Worm (Caenorhabditis elegans) whole organism, young adult: ENCODE results near the gene tmem-218.

Source experiments
- B0261.1 ChIP-seq: sonication (generic microtip); optimal IDR thresholded peaks from 2 replicates; lab custom pipeline; 2016; ENCODE audit warnings: mild to moderate bottlenecking, missing genetic modification characterization, moderate library complexity, missing compliant biosample characterization
- F22D6.2 ChIP-seq: sonication (generic microtip); optimal IDR thresholded peaks from 2 replicates; lab custom pipeline; 2016; ENCODE audit warnings: mild to moderate bottlenecking, missing genetic modification characterization, missing compliant biosample characterization
- F37B4.10 ChIP-seq: fragments of 200-800 bp; sonication (Bioruptor generic); IDR thresholded peaks from 2 replicates; pipeline ENCODE4 v1.3.6; 2022; ENCODE audit warnings: missing genetic modification characterization, missing compliant biosample characterization
- F39B2.1 ChIP-seq: fragments of 200-800 bp; sonication (Bioruptor generic); IDR thresholded peaks from 2 replicates; pipeline ENCODE4 v1.3.6; 2022; ENCODE audit warnings: missing genetic modification reagents, missing genetic modification characterization, missing compliant biosample characterization
- F49E8.2 ChIP-seq: sonication (generic microtip); optimal IDR thresholded peaks from 3 replicates; lab custom pipeline; 2017; ENCODE audit warnings: missing genetic modification characterization, mild to moderate bottlenecking, missing compliant biosample characterization, antibody characterized with exemption, moderate library complexity; ENCODE audit not compliant: insufficient read depth
- F52B5.7 ChIP-seq: sonication (generic microtip); optimal IDR thresholded peaks from 2 replicates; lab custom pipeline; 2016; ENCODE audit warnings: mild to moderate bottlenecking, missing genetic modification characterization, missing compliant biosample characterization
- F57A8.1 ChIP-seq: fragments of 200-800 bp; sonication (Bioruptor generic); optimal IDR thresholded peaks from 2 replicates; lab custom pipeline; 2018; ENCODE audit warnings: mild to moderate bottlenecking, missing genetic modification characterization, moderate library complexity, missing compliant biosample characterization
- K11D2.4 ChIP-seq: fragments of 200-800 bp; sonication (Bioruptor generic); IDR thresholded peaks from 2 replicates; pipeline ENCODE4 v1.3.6; 2022; ENCODE audit warnings: missing genetic modification reagents, missing genetic modification characterization, missing compliant biosample characterization
- T07F8.4 ChIP-seq: sonication (generic microtip); optimal IDR thresholded peaks from 2 replicates; lab custom pipeline; 2016; ENCODE audit warnings: mild to moderate bottlenecking, missing genetic modification characterization, moderate library complexity, missing compliant biosample characterization
- Y67H2A.10 ChIP-seq: fragments of 200-800 bp; sonication (Bioruptor generic); conservative IDR thresholded peaks from 2 replicates; pipeline ENCODE4 v1.3.6; 2022; ENCODE audit warnings: missing genetic modification reagents, missing genetic modification characterization, missing compliant biosample characterization
- Y95B8A.8 ChIP-seq: fragments of 200-800 bp; sonication (Bioruptor generic); IDR thresholded peaks from 2 replicates; pipeline ENCODE4 v1.3.6; 2022; ENCODE audit warnings: missing genetic modification reagents, missing genetic modification characterization, missing compliant biosample characterization
- aptf-2 ChIP-seq: fragments of 200-800 bp; sonication (Bioruptor generic); conservative IDR thresholded peaks from 2 replicates; pipeline ENCODE4 v1.3.6; 2022; ENCODE audit warnings: missing genetic modification reagents, missing genetic modification characterization, missing compliant biosample characterization
- atf-7 ChIP-seq: sonication (generic microtip); optimal IDR thresholded peaks from 2 replicates; lab custom pipeline; 2017; ENCODE audit warnings: mild to moderate bottlenecking, missing genetic modification characterization, missing compliant biosample characterization
- athp-1 ChIP-seq: sonication (generic microtip); optimal IDR thresholded peaks from 2 replicates; lab custom pipeline; 2017; ENCODE audit warnings: mild to moderate bottlenecking, missing genetic modification characterization, missing compliant biosample characterization
- attf-5 ChIP-seq: fragments of 200-800 bp; sonication (Bioruptor generic); optimal IDR thresholded peaks from 2 replicates; lab custom pipeline; 2018; ENCODE audit warnings: mild to moderate bottlenecking, missing genetic modification characterization, missing compliant biosample characterization
- bed-1 ChIP-seq: fragments of 200-800 bp; sonication (Bioruptor generic); IDR thresholded peaks from 2 replicates; pipeline ENCODE4 v1.3.6; 2022; ENCODE audit warnings: missing genetic modification reagents, missing genetic modification characterization, missing compliant biosample characterization
- bed-2 ChIP-seq: fragments of 200-800 bp; sonication (Bioruptor generic); IDR thresholded peaks from 2 replicates; pipeline ENCODE4 v1.3.6; 2022; ENCODE audit warnings: missing genetic modification reagents, missing genetic modification characterization, missing compliant biosample characterization
- ccch-3 ChIP-seq: fragments of 200-800 bp; sonication (Bioruptor generic); optimal IDR thresholded peaks from 2 replicates; lab custom pipeline; 2018; ENCODE audit warnings: mild to moderate bottlenecking, missing genetic modification characterization, missing compliant biosample characterization
- cebp-1 ChIP-seq, 2 experiments: fragments of 200-800 bp in 1 of 2; sonication (Bioruptor generic) in 1 of 2; sonication (generic microtip) in 1 of 2; IDR thresholded peaks in 1 of 2; optimal IDR thresholded peaks in 1 of 2; 2 replicates each; pipeline versions ENCODE4 v1.3.6 to Lab custom; 2017 to 2022; ENCODE audit warnings: missing compliant biosample characterization in 2 of 2, missing genetic modification characterization in 2 of 2, mild to moderate bottlenecking in 1 of 2, missing genetic modification reagents in 1 of 2, moderate library complexity in 1 of 2
- ceh-100 ChIP-seq: fragments of 200-800 bp; sonication (Bioruptor generic); IDR thresholded peaks from 2 replicates; pipeline ENCODE4 v1.3.6; 2022; ENCODE audit warnings: missing genetic modification reagents, missing genetic modification characterization, missing compliant biosample characterization
- ceh-27 ChIP-seq: fragments of 200-800 bp; sonication (Bioruptor generic); optimal IDR thresholded peaks from 2 replicates; lab custom pipeline; 2018; ENCODE audit warnings: mild to moderate bottlenecking, missing genetic modification characterization, moderate library complexity, missing compliant biosample characterization
- ceh-40 ChIP-seq: fragments of 200-800 bp; sonication (Bioruptor generic); IDR thresholded peaks from 2 replicates; pipeline ENCODE4 v1.3.6; 2022; ENCODE audit warnings: missing genetic modification characterization, missing compliant biosample characterization
- ceh-58 ChIP-seq: fragments of 200-800 bp; sonication (Bioruptor generic); IDR thresholded peaks from 2 replicates; pipeline ENCODE4 v1.3.6; 2022; ENCODE audit warnings: missing genetic modification characterization, missing compliant biosample characterization
- die-1 ChIP-seq: sonication (generic microtip); optimal IDR thresholded peaks from 2 replicates; lab custom pipeline; 2016; ENCODE audit warnings: missing genotype, mild to moderate bottlenecking, missing genetic modification characterization, missing compliant biosample characterization
- dox-1 ChIP-seq: fragments of 200-800 bp; sonication (Bioruptor generic); IDR thresholded peaks from 2 replicates; pipeline ENCODE4 v1.3.6; 2022; ENCODE audit warnings: missing genetic modification reagents, missing genetic modification characterization, missing compliant biosample characterization
- dpff-1 ChIP-seq: sonication (generic microtip); optimal IDR thresholded peaks from 2 replicates; lab custom pipeline; 2017; ENCODE audit warnings: mild to moderate bottlenecking, missing genetic modification characterization, missing compliant biosample characterization
- dpl-1 ChIP-seq: fragments of 150-350 bp; optimal IDR thresholded peaks from 2 replicates; lab custom pipeline; 2014; ENCODE audit warnings: missing biosample characterization, missing genetic modification reagents, missing genetic modification characterization
- efl-1 ChIP-seq: fragments of 150-350 bp; optimal IDR thresholded peaks from 2 replicates; lab custom pipeline; 2014; ENCODE audit warnings: missing biosample characterization, missing genetic modification reagents, missing genetic modification characterization
- gei-17 ChIP-seq: fragments of 200-800 bp; sonication (Bioruptor generic); optimal IDR thresholded peaks from 2 replicates; lab custom pipeline; 2018; ENCODE audit warnings: mild to moderate bottlenecking, missing genetic modification characterization, missing compliant biosample characterization
- hlh-26 ChIP-seq: fragments of 200-800 bp; sonication (Bioruptor generic); conservative IDR thresholded peaks from 2 replicates; pipeline ENCODE4 v1.3.6; 2022; ENCODE audit warnings: missing genetic modification reagents, missing genetic modification characterization, missing compliant biosample characterization
- let-526 ChIP-seq: fragments of 200-800 bp; sonication (Bioruptor generic); IDR thresholded peaks from 2 replicates; pipeline ENCODE4 v1.3.6; 2022; ENCODE audit warnings: missing genetic modification reagents, missing genetic modification characterization, missing compliant biosample characterization
- lir-1 ChIP-seq: fragments of 200-800 bp; sonication (Bioruptor generic); conservative IDR thresholded peaks from 2 replicates; pipeline ENCODE4 v1.3.6; 2022; ENCODE audit warnings: missing genetic modification reagents, missing genetic modification characterization, missing compliant biosample characterization
- madf-10 ChIP-seq: sonication (generic microtip); optimal IDR thresholded peaks from 2 replicates; lab custom pipeline; 2016; ENCODE audit warnings: mild to moderate bottlenecking, missing genetic modification characterization, missing compliant biosample characterization
- madf-8 ChIP-seq: fragments of 200-800 bp; sonication (Bioruptor generic); conservative IDR thresholded peaks from 2 replicates; pipeline ENCODE4 v1.3.6; 2022; ENCODE audit warnings: missing genetic modification reagents, missing genetic modification characterization, missing compliant biosample characterization
- mxl-1 ChIP-seq: sonication (generic microtip); optimal IDR thresholded peaks from 2 replicates; lab custom pipeline; 2016; ENCODE audit warnings: missing genetic modification characterization, missing compliant biosample characterization
- nhr-120 ChIP-seq: fragments of 200-800 bp; sonication (Bioruptor generic); IDR thresholded peaks from 2 replicates; pipeline ENCODE4 v1.3.6; 2022; ENCODE audit warnings: missing genetic modification characterization, missing compliant biosample characterization
- nhr-80 ChIP-seq: sonication (generic microtip); optimal IDR thresholded peaks from 2 replicates; lab custom pipeline; 2016; ENCODE audit warnings: missing genetic modification characterization, missing compliant biosample characterization
- pbrm-1 ChIP-seq: fragments of 200-800 bp; sonication (Bioruptor generic); IDR thresholded peaks from 2 replicates; pipeline ENCODE4 v1.3.6; 2022; ENCODE audit warnings: missing genetic modification reagents, missing genetic modification characterization, missing compliant biosample characterization
- pha-4 ChIP-seq: fragments of 150-350 bp; sonication (generic microtip); optimal IDR thresholded peaks from 2 replicates; lab custom pipeline; 2014; ENCODE audit warnings: missing biosample characterization, missing genetic modification reagents, missing genetic modification characterization
- sea-2 ChIP-seq: fragments of 200-800 bp; sonication (Bioruptor generic); IDR thresholded peaks from 2 replicates; pipeline ENCODE4 v1.3.6; 2022; ENCODE audit warnings: missing genetic modification characterization, missing compliant biosample characterization
- snpc-4 ChIP-seq, 5 experiments: fragments of 150-350 bp in 1 of 5; sonication (generic microtip) in 4 of 5; optimal IDR thresholded peaks; 2 replicates each; lab custom pipeline; 2014 to 2018; ENCODE audit warnings: missing genetic modification characterization in 5 of 5, missing biosample characterization in 3 of 5, antibody characterized with exemption in 2 of 5, mild to moderate bottlenecking in 2 of 5, missing compliant biosample characterization in 2 of 5, missing genotype in 2 of 5, moderate library complexity in 2 of 5, missing genetic modification reagents in 1 of 5
- unc-62 ChIP-seq: fragments of 150-350 bp; optimal IDR thresholded peaks from 2 replicates; lab custom pipeline; 2014; ENCODE audit warnings: missing biosample characterization, missing genetic modification reagents, missing genetic modification characterization
- ztf-18 ChIP-seq: sonication (generic microtip); optimal IDR thresholded peaks from 2 replicates; lab custom pipeline; 2016; ENCODE audit warnings: missing genotype, mild to moderate bottlenecking, missing genetic modification characterization, missing compliant biosample characterization
- ztf-25 ChIP-seq: fragments of 200-800 bp; sonication (Bioruptor generic); IDR thresholded peaks from 2 replicates; pipeline ENCODE4 v1.3.6; 2022; ENCODE audit warnings: missing genetic modification reagents, missing genetic modification characterization, missing compliant biosample characterization
- ztf-3 ChIP-seq: fragments of 200-800 bp; sonication (Bioruptor generic); optimal IDR thresholded peaks from 2 replicates; lab custom pipeline; 2018; ENCODE audit warnings: mild to moderate bottlenecking, missing genetic modification characterization, missing compliant biosample characterization

The tmem-218 gene

DNA sequence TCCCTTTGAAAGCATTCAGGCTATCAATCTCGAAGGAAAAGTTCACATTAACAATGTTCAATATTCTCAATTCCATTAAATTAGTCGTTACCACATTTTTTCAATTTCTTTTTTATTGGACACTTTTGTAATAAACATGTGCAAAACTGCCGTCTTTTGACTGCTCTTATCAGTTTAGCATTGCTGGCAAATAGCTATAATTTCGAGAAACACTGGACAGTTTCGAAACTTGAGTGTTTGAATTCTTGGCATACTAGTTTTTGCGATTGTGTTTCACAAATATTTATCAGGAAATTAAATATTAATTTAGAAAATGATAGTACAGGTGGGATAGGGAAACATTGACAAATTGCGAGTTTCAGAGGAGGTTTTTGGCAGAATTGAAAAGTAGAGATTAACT lies 48.1 kb upstream of the tmem-218 start:
- TF ChIP-seq aptf-2 (GFP tag; lab: Robert Waterston, UW) (no peak), F37B4.10 (GFP tag; lab: Robert Waterston, UW) (no peak), unc-62 (GFP tag; lab: Kevin White, UChicago) (no peak), die-1 (no peak), ztf-25 (no peak), pha-4 (tag; lab: Kevin White, UChicago) (no peak), Y67H2A.10 (no peak), atf-7 (no peak), dox-1 (GFP tag; lab: Robert Waterston, UW) (0 out of 2 replicates have a peak, but pooled peaks have one; percentile 23), F39B2.1 (GFP tag; lab: Robert Waterston, UW) (no peak), F52B5.7 (tag; lab: Kevin White, UChicago) (no peak), ceh-40 (GFP tag; lab: Robert Waterston, UW) (no peak), madf-8 (no peak), ztf-3 (GFP tag; lab: Kevin White, UChicago) (no peak), ceh-27 (no peak), gei-17 (GFP tag; lab: Kevin White, UChicago) (no peak), nhr-80 (tag; lab: Kevin White, UChicago) (peak; percentile 73)

DNA sequence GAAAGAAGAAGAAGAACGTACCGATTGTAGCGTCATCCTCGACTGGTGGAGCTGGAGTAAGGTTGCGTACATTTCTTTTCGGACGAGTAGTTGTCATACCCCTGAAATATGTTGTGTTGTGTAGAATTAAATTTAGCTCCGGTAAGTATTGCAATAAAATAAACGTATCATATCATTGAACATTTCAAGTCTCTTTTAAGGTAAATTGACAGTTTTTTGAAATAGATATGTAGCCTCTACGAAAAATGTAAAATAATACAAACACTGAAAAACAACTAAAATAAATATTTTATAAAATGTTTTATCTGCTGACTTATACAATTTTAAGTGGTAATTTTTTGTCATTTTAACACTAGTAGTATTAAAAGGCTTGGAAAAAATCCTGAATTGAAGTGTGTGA lies 39.5 kb upstream of the tmem-218 start, which contains the start of gene C16H3.3:
Gene C16H3.3, minus strand, starts transcription at position 101 of the 400 bp plus-strand sequence.
- TF ChIP-seq die-1 (no peak), snpc-4 (GFP tag; optimal IDR thresholded peaks at IDR 0.05; lab: Kevin White, UChicago) (no peak), snpc-4 (tag; optimal IDR thresholded peaks at IDR 0.05; lab: Kevin White, UChicago) (no peak), F57A8.1 (no peak), madf-10 (tag; lab: Kevin White, UChicago) (no peak), F49E8.2 (tag; lab: Kevin White, UChicago) (no peak), ztf-25 (no peak), ceh-58 (no peak), ceh-100 (GFP tag; lab: Robert Waterston, UW) (no peak), ceh-27 (no peak), mxl-1 (tag; lab: Kevin White, UChicago) (no peak), pbrm-1 (GFP tag; lab: Robert Waterston, UW) (no peak)

DNA sequence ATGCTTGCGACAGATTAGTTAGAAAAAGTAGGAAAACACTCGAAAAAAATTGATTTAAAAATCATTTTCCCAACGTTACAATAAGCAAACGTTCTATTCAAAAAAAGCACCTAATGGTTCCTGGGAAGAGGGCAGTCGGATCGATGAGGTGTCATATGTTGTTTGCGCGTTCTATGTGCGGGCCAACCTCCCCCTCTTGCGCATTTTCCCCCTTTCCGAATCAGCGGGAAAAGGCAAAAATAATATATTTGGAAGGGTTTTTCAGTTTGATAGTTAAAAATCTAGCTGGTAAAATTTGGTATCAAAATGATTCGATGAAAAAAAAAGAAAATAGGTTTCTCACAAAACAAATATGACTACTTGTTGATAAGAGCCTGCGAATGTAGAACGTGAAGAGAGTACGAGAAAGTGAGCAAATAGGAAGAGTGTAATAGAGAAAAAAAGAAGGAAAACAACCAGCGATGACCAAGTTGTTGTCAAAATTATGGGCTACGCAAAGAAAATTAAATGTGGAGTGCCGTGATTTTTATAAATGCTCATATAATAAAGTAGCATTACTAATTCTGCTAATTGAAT lies 39.0 kb upstream of the tmem-218 start:
- no peak for TF ChIP-seq athp-1 (tag; lab: Kevin White, UChicago)
- TF ChIP-seq bed-2 (GFP tag; lab: Robert Waterston, UW): no peak
- no peak for TF ChIP-seq B0261.1 (tag; lab: Kevin White, UChicago)
- TF ChIP-seq let-526 (GFP tag; lab: Robert Waterston, UW): peak; percentile 63; the same call in 1 of the 2 replicates
- TF ChIP-seq lir-1 (GFP tag; lab: Robert Waterston, UW): no peak
- no peak for TF ChIP-seq T07F8.4 (tag; lab: Kevin White, UChicago)
- TF ChIP-seq Y95B8A.8 (GFP tag; lab: Robert Waterston, UW): no peak
- TF ChIP-seq K11D2.4: no peak
- TF ChIP-seq efl-1 (GFP tag; lab: Kevin White, UChicago): peak; percentile 20
- TF ChIP-seq unc-62 (GFP tag; lab: Kevin White, UChicago): peak; percentile 35
- peak; percentile 89 for TF ChIP-seq ztf-18 (tag; lab: Kevin White, UChicago)
- no peak for TF ChIP-seq snpc-4 (GFP tag; optimal IDR thresholded peaks at IDR 0.05; lab: Kevin White, UChicago)
- no peak for TF ChIP-seq snpc-4 (tag; optimal IDR thresholded peaks at IDR 0.05; lab: Kevin White, UChicago)
- no peak for TF ChIP-seq dpff-1 (tag; lab: Kevin White, UChicago)
- TF ChIP-seq bed-1 (GFP tag; lab: Robert Waterston, UW): no peak
- no peak for TF ChIP-seq F22D6.2 (tag; lab: Kevin White, UChicago)
- no peak for TF ChIP-seq cebp-1 (GFP tag; IDR thresholded peaks at IDR 0.05; lab: Robert Waterston, UW)
- no peak for TF ChIP-seq cebp-1 (tag; optimal IDR thresholded peaks at IDR 0.05; lab: Kevin White, UChicago)
- no peak for TF ChIP-seq sea-2 (GFP tag; lab: Robert Waterston, UW)
- TF ChIP-seq ccch-3 (GFP tag; lab: Kevin White, UChicago): no peak
- no peak for TF ChIP-seq hlh-26 (GFP tag; lab: Robert Waterston, UW)
- TF ChIP-seq nhr-120 (GFP tag; lab: Robert Waterston, UW): no peak
- peak; percentile 11 for TF ChIP-seq attf-5 (GFP tag; lab: Kevin White, UChicago)
- no peak for TF ChIP-seq pbrm-1 (GFP tag; lab: Robert Waterston, UW)
- TF ChIP-seq nhr-80 (tag; lab: Kevin White, UChicago): peak; percentile 15
- peak; percentile 15 for TF ChIP-seq dpl-1 (GFP tag; lab: Kevin White, UChicago)
